Fruit fly (Drosophila melanogaster) whole organism, wandering third instar larva: Measurements from ENCODE around the gene niki.

Source experiments
- Abd-B ChIP-seq: fragments of >200 bp; optimal IDR thresholded peaks from 2 replicates; lab custom pipeline; 2017; ENCODE audit warnings: missing biosample characterization, missing genetic modification characterization
- CG32264 ChIP-seq: fragments of 200-800 bp; sonication (Bioruptor generic); optimal IDR thresholded peaks from 2 replicates; lab custom pipeline; 2016; ENCODE audit warnings: missing biosample characterization, missing genetic modification characterization
- CG9705 ChIP-seq: fragments of 200-800 bp; sonication (Bioruptor generic); optimal IDR thresholded peaks from 2 replicates; lab custom pipeline; 2018; ENCODE audit warnings: missing biosample characterization, mild to moderate bottlenecking, missing genetic modification characterization
- CrebA ChIP-seq: fragments of 200-800 bp; sonication (Bioruptor generic); optimal IDR thresholded peaks from 2 replicates; lab custom pipeline; 2016; ENCODE audit warnings: missing biosample characterization, mild to moderate bottlenecking, missing genetic modification characterization, borderline replicate concordance
- Dif ChIP-seq: fragments of 200-275, 200-300 bp; sonication (Bioruptor generic); optimal IDR thresholded peaks from 2 replicates; lab custom pipeline; 2018; ENCODE audit warnings: missing biosample characterization, missing genetic modification characterization; ENCODE audit not compliant: partially characterized antibody
- GATAd ChIP-seq: sonication (Bioruptor generic); optimal IDR thresholded peaks from 2 replicates; lab custom pipeline; 2016; ENCODE audit warnings: missing biosample characterization, missing genetic modification characterization
- HLH106 ChIP-seq: fragments of 200-800 bp; optimal IDR thresholded peaks from 3 replicates; lab custom pipeline; 2019; ENCODE audit warnings: missing biosample characterization, mild to moderate bottlenecking, missing genetic modification characterization, moderate library complexity
- Hnf4 ChIP-seq: fragments of 200-800 bp; sonication (Bioruptor generic); optimal IDR thresholded peaks from 2 replicates; lab custom pipeline; 2016; ENCODE audit warnings: missing biosample characterization, mild to moderate bottlenecking, missing genetic modification characterization
- Hr78 ChIP-seq: fragments of >200 bp; optimal IDR thresholded peaks from 2 replicates; lab custom pipeline; 2017; ENCODE audit warnings: missing biosample characterization, missing genetic modification characterization
- Hr83 ChIP-seq: fragments of 200-300 bp; sonication (Bioruptor generic); optimal IDR thresholded peaks from 2 replicates; lab custom pipeline; 2016; ENCODE audit warnings: missing biosample characterization, mild to moderate bottlenecking, missing genetic modification characterization, moderate library complexity; ENCODE audit not compliant: poor library complexity, severe bottlenecking
- Jra ChIP-seq: sonication (Bioruptor generic); optimal IDR thresholded peaks from 2 replicates; lab custom pipeline; 2016; ENCODE audit warnings: missing biosample characterization, missing genetic modification characterization
- Mio ChIP-seq: sonication (Bioruptor generic); optimal IDR thresholded peaks from 2 replicates; lab custom pipeline; 2016; ENCODE audit warnings: missing biosample characterization, missing genetic modification characterization
- Myc ChIP-seq: fragments of >200 bp; optimal IDR thresholded peaks from 2 replicates; lab custom pipeline; 2017
- N ChIP-seq: fragments of >200 bp; optimal IDR thresholded peaks from 2 replicates; lab custom pipeline; 2018; ENCODE audit warnings: missing biosample characterization, missing external identifiers, missing genetic modification characterization
- OdsH ChIP-seq: fragments of 200-800 bp; sonication (Bioruptor generic); optimal IDR thresholded peaks from 2 replicates; lab custom pipeline; 2016; ENCODE audit warnings: missing biosample characterization, mild to moderate bottlenecking, missing genetic modification characterization
- Rel ChIP-seq, 2 experiments: fragments of 200-800 bp; sonication (Bioruptor generic) in 1 of 2; optimal IDR thresholded peaks; 2 replicates in 1 of 2; 3 replicates in 1 of 2; lab custom pipeline; 2016 to 2019; ENCODE audit warnings: mild to moderate bottlenecking in 2 of 2, missing biosample characterization in 2 of 2, missing genetic modification characterization in 2 of 2, moderate library complexity in 1 of 2
- Sp1 ChIP-seq: fragments of 200-800 bp; sonication (Bioruptor generic); optimal IDR thresholded peaks from 3 replicates; lab custom pipeline; 2019; ENCODE audit warnings: missing biosample characterization, mild to moderate bottlenecking, missing genetic modification characterization, moderate library complexity
- Vsx2 ChIP-seq: fragments of 200-300, 225-300 bp; sonication (Bioruptor generic); optimal IDR thresholded peaks from 2 replicates; lab custom pipeline; 2018; ENCODE audit warnings: missing biosample characterization, missing genetic modification characterization; ENCODE audit not compliant: partially characterized antibody
- br ChIP-seq: fragments of 200-800 bp; sonication (Bioruptor generic); optimal IDR thresholded peaks from 2 replicates; lab custom pipeline; 2016; ENCODE audit warnings: missing biosample characterization, missing genetic modification characterization
- brk ChIP-seq: fragments of 200-800 bp; sonication (Bioruptor generic); optimal IDR thresholded peaks from 2 replicates; lab custom pipeline; 2016; ENCODE audit warnings: missing biosample characterization, mild to moderate bottlenecking, missing genetic modification characterization
- dl ChIP-seq, 2 experiments: fragments of 175-275, 200-275 bp in 1 of 2; fragments of 200-275 bp in 1 of 2; sonication (Bioruptor generic); optimal IDR thresholded peaks; lab custom pipeline; 2018; ENCODE audit warnings: mild to moderate bottlenecking in 2 of 2, missing biosample characterization in 2 of 2, missing genetic modification characterization in 2 of 2, moderate library complexity in 2 of 2; ENCODE audit not compliant: partially characterized antibody in 2 of 2, insufficient read depth in 1 of 2
- dmrt93B ChIP-seq: fragments of 200-800 bp; sonication (Bioruptor generic); optimal IDR thresholded peaks from 2 replicates; lab custom pipeline; 2018; ENCODE audit warnings: missing biosample characterization, mild to moderate bottlenecking, missing genetic modification characterization
- ey ChIP-seq: fragments of 200-800 bp; sonication (Bioruptor generic); optimal IDR thresholded peaks from 2 replicates; lab custom pipeline; 2016; ENCODE audit warnings: missing biosample characterization, missing genetic modification characterization
- foxo ChIP-seq, 2 experiments: fragments of 200-800 bp; sonication (Bioruptor generic); optimal IDR thresholded peaks; 2 replicates in 1 of 2; 3 replicates in 1 of 2; lab custom pipeline; 2016 to 2017; ENCODE audit warnings: missing biosample characterization in 2 of 2, missing genetic modification characterization in 2 of 2
- fru ChIP-seq: fragments of 200-800 bp; sonication (Bioruptor generic); optimal IDR thresholded peaks from 3 replicates; lab custom pipeline; 2016; ENCODE audit warnings: missing biosample characterization, mild to moderate bottlenecking, missing genetic modification characterization
- h ChIP-seq: fragments of 200-800 bp; sonication (Bioruptor generic); optimal IDR thresholded peaks from 3 replicates; lab custom pipeline; 2016; ENCODE audit warnings: missing biosample characterization, mild to moderate bottlenecking, missing genetic modification characterization
- jim ChIP-seq: fragments of 175-275, 200-325 bp; sonication (Bioruptor generic); optimal IDR thresholded peaks from 2 replicates; lab custom pipeline; 2016; ENCODE audit warnings: missing biosample characterization, mild to moderate bottlenecking, missing genetic modification characterization
- lola ChIP-seq: fragments of >200 bp; optimal IDR thresholded peaks from 2 replicates; lab custom pipeline; 2017; ENCODE audit warnings: missing biosample characterization, missing genetic modification characterization
- pan ChIP-seq: fragments of >200 bp; optimal IDR thresholded peaks from 2 replicates; lab custom pipeline; 2017
- psq ChIP-seq: fragments of 200-800 bp; sonication (Bioruptor generic); optimal IDR thresholded peaks from 3 replicates; lab custom pipeline; 2017; ENCODE audit warnings: missing biosample characterization, mild to moderate bottlenecking, missing genetic modification characterization, moderate library complexity
- rgr ChIP-seq: fragments of 200-800 bp; sonication (Bioruptor generic); optimal IDR thresholded peaks from 3 replicates; lab custom pipeline; 2016; ENCODE audit warnings: missing biosample characterization, mild to moderate bottlenecking, missing genetic modification characterization
- sage ChIP-seq: fragments of 200-800 bp; sonication (Bioruptor generic); optimal IDR thresholded peaks from 2 replicates; lab custom pipeline; 2016; ENCODE audit warnings: missing biosample characterization, mild to moderate bottlenecking, missing genetic modification characterization
- sv ChIP-seq: fragments of 200-800 bp; sonication (Bioruptor generic); optimal IDR thresholded peaks from 3 replicates; lab custom pipeline; 2016; ENCODE audit warnings: missing biosample characterization, missing genetic modification characterization
- tai ChIP-seq: sonication (Bioruptor generic); optimal IDR thresholded peaks from 2 replicates; lab custom pipeline; 2016; ENCODE audit warnings: missing biosample characterization, missing genetic modification characterization
- usp ChIP-seq: fragments of >200 bp; optimal IDR thresholded peaks from 2 replicates; lab custom pipeline; 2017; ENCODE audit warnings: missing biosample characterization, missing genetic modification characterization
- woc ChIP-seq: sonication (Bioruptor generic); optimal IDR thresholded peaks from 2 replicates; lab custom pipeline; 2016; ENCODE audit warnings: missing biosample characterization, mild to moderate bottlenecking, missing genetic modification characterization

niki gene

DNA sequence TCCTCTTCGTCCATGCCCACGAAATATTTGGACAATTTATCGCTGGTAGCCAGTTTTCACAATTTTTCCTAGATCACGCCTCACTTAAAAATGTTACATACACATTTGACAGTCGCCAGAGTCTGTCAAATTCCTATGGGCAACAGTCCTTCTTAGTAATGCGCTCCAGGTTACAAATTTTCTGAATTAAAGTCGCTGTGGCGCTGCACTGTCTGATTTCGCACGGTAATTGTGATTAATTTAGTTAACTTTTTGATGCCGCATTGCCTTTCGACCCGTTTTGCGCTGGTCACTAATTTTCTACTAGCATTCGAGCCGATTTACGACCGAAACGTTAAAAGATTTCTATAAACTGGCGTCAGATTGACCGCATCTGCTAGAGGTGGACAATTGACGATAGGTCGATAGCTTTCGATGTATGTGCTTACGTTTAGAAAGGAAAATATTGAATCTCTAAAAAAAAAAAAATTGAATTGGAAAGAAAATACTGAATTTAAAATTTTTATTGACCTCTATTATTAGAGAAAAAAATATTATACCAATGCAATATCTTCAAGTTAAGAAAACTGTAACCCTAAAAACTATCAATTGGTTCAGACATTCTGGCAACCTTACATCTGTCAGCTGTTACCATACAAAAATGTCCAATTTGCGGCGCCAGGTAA lies 11.7 kb downstream of the niki start, which contains the start of the genes lili and CG34150 (continued):
- TF ChIP-seq Hnf4 (GFP tag; lab: Kevin White, UChicago) = peak; percentile 89
- TF ChIP-seq CG9705 = peak; percentile 55
- peak; percentile 81 for TF ChIP-seq GATAd
- TF ChIP-seq OdsH (GFP tag; lab: Kevin White, UChicago) = peak; percentile 64
- TF ChIP-seq pan (lab: Kevin White, UChicago) = no peak
- peak; percentile 72 for TF ChIP-seq sv

DNA sequence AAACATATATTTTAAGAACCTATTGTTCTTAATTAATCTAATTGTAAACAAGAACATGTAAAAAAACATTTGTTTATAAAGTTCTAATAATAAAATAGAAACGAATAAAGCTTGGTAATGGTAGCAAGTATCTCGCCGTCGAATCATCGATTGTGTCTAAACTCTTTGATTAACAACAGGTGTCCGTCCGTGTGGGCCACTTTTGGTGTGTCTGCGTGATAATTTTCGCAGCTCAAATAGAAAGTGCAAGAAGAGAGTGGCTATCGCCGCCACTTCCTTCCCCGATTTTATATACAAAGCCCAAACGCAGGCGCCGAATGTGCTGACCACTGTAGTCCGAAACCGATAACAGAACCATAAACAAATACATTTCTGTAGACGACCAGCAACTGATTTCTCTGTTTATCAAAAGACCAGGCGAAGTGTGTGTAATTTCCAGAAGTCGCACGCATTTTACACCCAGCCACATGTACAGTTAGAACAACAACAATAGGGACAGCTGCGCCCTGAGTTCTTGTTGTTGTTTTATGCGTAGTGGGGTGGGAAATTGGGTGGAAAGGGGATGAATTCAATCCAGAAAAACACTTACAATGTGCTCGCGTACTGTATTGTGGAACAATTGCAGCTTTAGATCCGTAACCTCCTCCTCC lies 12.3 kb downstream of the niki start:
- TF ChIP-seq usp (no peak), Hr78 (GFP tag; lab: Kevin White, UChicago) (no peak), foxo (GFP tag; optimal IDR thresholded peaks at IDR 0.05; lab: Kevin White, UChicago) (no peak), dl (GFP tag; optimal IDR thresholded peaks at IDR 0.05; lab: Kevin White, UChicago; ENCODE audit: insufficient read depth in 1 of 2, partially characterized antibody in 2 of 2) (no peak), lola (GFP tag; lab: Kevin White, UChicago) (no peak), dmrt93B (GFP tag; lab: Kevin White, UChicago) (no peak), CG9705 (no peak), rgr (GFP tag; lab: Kevin White, UChicago) (no peak), woc (GFP tag; lab: Kevin White, UChicago) (no peak)

DNA sequence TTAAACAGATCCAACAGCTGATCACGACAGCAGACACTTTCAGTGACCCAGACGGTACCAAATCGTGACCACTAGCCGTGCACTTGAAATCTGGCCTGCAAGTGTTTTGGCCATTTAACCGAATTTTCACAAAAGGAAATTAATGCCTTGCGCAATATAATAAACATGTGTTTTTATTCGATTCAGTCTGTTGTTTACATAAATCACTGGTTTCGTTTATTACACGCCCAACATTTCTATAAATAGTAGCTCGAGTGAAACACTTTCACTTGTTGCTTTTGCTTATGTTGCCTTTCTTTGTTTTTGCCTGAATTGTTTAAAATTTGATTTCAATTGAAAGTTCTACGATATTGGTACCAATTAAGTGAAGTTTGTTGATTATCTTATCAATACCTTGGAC lies 13.1 kb downstream of the niki start:
- TF ChIP-seq Jra (GFP tag; lab: Kevin White, UChicago) (no peak), CG9705 (no peak), Dif (GFP tag; lab: Kevin White, UChicago) (no peak), Rel (GFP tag; optimal IDR thresholded peaks at IDR 0.05; lab: Kevin White, UChicago) (no peak), Rel (tag; optimal IDR thresholded peaks at IDR 0.05; lab: Kevin White, UChicago) (no peak), Sp1 (GFP tag; lab: Kevin White, UChicago) (no peak), br (GFP tag; lab: Kevin White, UChicago) (no peak), Hr83 (GFP tag; lab: Kevin White, UChicago) (no peak), tai (GFP tag; lab: Kevin White, UChicago) (no peak), N (no peak), CrebA (GFP tag; lab: Kevin White, UChicago) (no peak), Mio (GFP tag; lab: Kevin White, UChicago) (no peak), sage (no peak), ey (no peak), sv (no peak)
- TF ChIP-seq, all 38 proteins: peak for 0

DNA sequence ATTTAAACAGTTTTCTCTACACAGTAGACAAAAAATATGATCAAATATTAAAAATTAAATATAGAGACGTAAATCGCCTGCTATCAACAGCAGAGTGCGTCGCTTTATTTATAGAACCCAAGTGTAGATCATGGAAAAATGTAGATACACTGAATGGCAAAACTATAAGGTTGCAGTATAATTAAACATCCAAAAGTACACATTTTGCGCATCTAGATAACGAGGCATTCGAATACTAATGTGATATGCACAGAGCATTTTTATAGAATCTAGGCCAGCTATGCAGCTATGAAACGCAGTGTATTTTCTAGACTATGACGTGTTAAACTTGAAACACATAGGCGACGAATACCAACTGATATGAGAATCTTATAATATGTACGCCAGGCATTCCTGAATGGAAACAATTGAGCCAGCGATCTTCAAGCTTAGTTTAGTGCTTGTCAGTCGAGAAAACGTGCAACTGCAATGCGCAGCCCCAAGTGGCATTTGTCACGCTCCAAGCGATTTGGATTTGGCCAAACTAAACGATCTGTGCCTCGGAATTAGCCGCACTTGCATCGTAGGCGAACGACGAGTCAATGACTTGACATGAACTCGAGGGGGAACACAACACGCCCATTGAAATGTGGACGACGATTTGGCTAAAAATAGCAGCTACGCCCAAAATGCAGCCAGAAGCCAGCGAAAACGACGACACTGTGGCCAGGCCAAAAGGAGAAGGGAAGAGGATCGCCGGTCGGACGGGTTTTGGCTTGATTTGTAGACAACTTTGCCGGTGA lies 14.4 kb downstream of the niki start:
- no peak for TF ChIP-seq Dif (GFP tag; lab: Kevin White, UChicago)
- peak; percentile 73 for TF ChIP-seq woc (GFP tag; lab: Kevin White, UChicago)
- peak; percentile 94 for TF ChIP-seq br (GFP tag; lab: Kevin White, UChicago)
- TF ChIP-seq Hr78 (GFP tag; lab: Kevin White, UChicago) = no peak
- TF ChIP-seq OdsH (GFP tag; lab: Kevin White, UChicago) = peak; percentile 94
- TF ChIP-seq h (GFP tag; lab: Kevin White, UChicago) = peak; percentile 97
- TF ChIP-seq sv = peak; percentile 88
- TF ChIP-seq dl (GFP tag; optimal IDR thresholded peaks at IDR 0.05; lab: Kevin White, UChicago; ENCODE audit: insufficient read depth in 1 of 2, partially characterized antibody in 2 of 2) = no peak
- TF ChIP-seq brk = peak; percentile 74
- TF ChIP-seq Jra (GFP tag; lab: Kevin White, UChicago) = peak; percentile 92
- peak; percentile 91 for TF ChIP-seq tai (GFP tag; lab: Kevin White, UChicago)
- TF ChIP-seq CG9705 = peak; percentile 41
- TF ChIP-seq pan (lab: Kevin White, UChicago) = no peak
- peak; percentile 91 for TF ChIP-seq HLH106 (tag; lab: Kevin White, UChicago)
- TF ChIP-seq CrebA (GFP tag; lab: Kevin White, UChicago) = no peak
- no peak for TF ChIP-seq lola (GFP tag; lab: Kevin White, UChicago)
- peak; percentile 66 for TF ChIP-seq Mio (GFP tag; lab: Kevin White, UChicago)
- peak; percentile 58 for TF ChIP-seq Hr83 (GFP tag; lab: Kevin White, UChicago)
- TF ChIP-seq CG32264 (GFP tag; lab: Kevin White, UChicago) = peak; percentile 83
- no peak for TF ChIP-seq N
- TF ChIP-seq dmrt93B (GFP tag; lab: Kevin White, UChicago) = peak; percentile 81
- TF ChIP-seq Hnf4 (GFP tag; lab: Kevin White, UChicago) = peak; percentile 94
- peak; percentile 85 for TF ChIP-seq psq (GFP tag; lab: Kevin White, UChicago)
- TF ChIP-seq usp = no peak
- TF ChIP-seq Vsx2 (GFP tag; lab: Kevin White, UChicago) = no peak
- TF ChIP-seq Myc = no peak
- TF ChIP-seq ey = peak; percentile 96
- TF ChIP-seq rgr (GFP tag; lab: Kevin White, UChicago) = peak; percentile 96
- peak; percentile 87 to 95 for TF ChIP-seq foxo (GFP tag; optimal IDR thresholded peaks at IDR 0.05; lab: Kevin White, UChicago)
- peak; percentile 95 for TF ChIP-seq fru (GFP tag; lab: Kevin White, UChicago)
- TF ChIP-seq GATAd = peak; percentile 78
- peak; percentile 58 for TF ChIP-seq sage
- no peak for TF ChIP-seq Abd-B (GFP tag; lab: Kevin White, UChicago)
- no peak for TF ChIP-seq jim (GFP tag; lab: Kevin White, UChicago)
